Fruit fly (Drosophila melanogaster): ENCODE results near the gene Apc2.

Gene Apc2

DNA sequence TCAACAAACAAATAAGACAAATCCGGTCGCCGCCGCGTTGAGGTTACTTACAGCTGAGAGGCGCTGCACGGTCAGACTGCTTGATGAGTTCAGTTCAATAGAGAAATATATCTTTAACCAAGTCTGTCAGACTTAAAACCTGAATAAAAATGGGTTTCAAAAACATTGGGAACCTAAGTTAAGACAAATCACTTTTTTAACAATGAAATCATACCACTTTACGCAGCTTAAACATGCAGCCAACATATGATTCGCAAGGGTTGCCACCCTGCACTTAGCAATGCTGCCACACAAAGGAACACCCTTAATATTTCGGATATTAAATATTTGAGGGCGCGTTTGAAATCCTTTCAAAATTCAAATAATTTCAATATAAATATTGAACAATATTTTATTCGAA, 24.9 kb downstream of the Apc2 start, which contains the start of gene CG5515:
CG5515 (minus strand) TSS at position 278 of the 400 bp plus-strand sequence.
- peak in 1 of 2 experiments; percentile 79 for TF ChIP-seq foxo (GFP tag; optimal IDR thresholded peaks at IDR 0.05)
- peak; percentile 15 for TF ChIP-seq GATAd (GFP tag; optimal IDR thresholded peaks at IDR 0.05)
- TF ChIP-seq Jra (GFP tag; optimal IDR thresholded peaks at IDR 0.05), result peak; percentile 64
- peak; percentile 76 for TF ChIP-seq rgr (GFP tag; optimal IDR thresholded peaks at IDR 0.05)
- TF ChIP-seq Sp1 (GFP tag; optimal IDR thresholded peaks at IDR 0.05), result no peak
- TF ChIP-seq CG32264 (GFP tag; optimal IDR thresholded peaks at IDR 0.05), result no peak
- TF ChIP-seq tai (GFP tag; optimal IDR thresholded peaks at IDR 0.05), result peak; percentile 82
- no peak for TF ChIP-seq CrebA (GFP tag; optimal IDR thresholded peaks at IDR 0.05; ENCODE audit: borderline replicate concordance)
- peak; percentile 10 for TF ChIP-seq sage (GFP tag; optimal IDR thresholded peaks at IDR 0.05)
- TF ChIP-seq dsf (GFP tag; optimal IDR thresholded peaks at IDR 0.05; ENCODE audit: borderline replicate concordance), result peak; percentile 47
- no peak for TF ChIP-seq lola (GFP tag; optimal IDR thresholded peaks at IDR 0.05)
- no peak for TF ChIP-seq Hnf4 (GFP tag; optimal IDR thresholded peaks at IDR 0.05)
- TF ChIP-seq brk (GFP tag; optimal IDR thresholded peaks at IDR 0.05), result no peak
- TF ChIP-seq Mio (GFP tag; optimal IDR thresholded peaks at IDR 0.05), result no peak
- TF ChIP-seq fru (GFP tag; optimal IDR thresholded peaks at IDR 0.05), result no peak
- peak; percentile 98 for TF ChIP-seq Dif (GFP tag; optimal IDR thresholded peaks at IDR 0.05; ENCODE audit: partially characterized antibody)
- peak; percentile 61 for TF ChIP-seq OdsH (GFP tag; optimal IDR thresholded peaks at IDR 0.05)
- TF ChIP-seq Hr78 (GFP tag; optimal IDR thresholded peaks at IDR 0.05), result no peak
- TF ChIP-seq sv (GFP tag; optimal IDR thresholded peaks at IDR 0.05), result peak; percentile 77
- TF ChIP-seq jim (GFP tag; optimal IDR thresholded peaks at IDR 0.05), result no peak
- no peak for TF ChIP-seq Dfd (GFP tag; optimal IDR thresholded peaks at IDR 0.05)
- TF ChIP-seq usp (GFP tag; optimal IDR thresholded peaks at IDR 0.05), result no peak
- TF ChIP-seq psq (GFP tag; optimal IDR thresholded peaks at IDR 0.05), result peak; percentile 40
- no peak for TF ChIP-seq h (GFP tag; optimal IDR thresholded peaks at IDR 0.05)
- TF ChIP-seq woc (GFP tag; optimal IDR thresholded peaks at IDR 0.05), result peak; percentile 43
- no peak for TF ChIP-seq Abd-B (GFP tag; optimal IDR thresholded peaks at IDR 0.05)
- TF ChIP-seq dmrt93B (GFP tag; optimal IDR thresholded peaks at IDR 0.05), result no peak
- TF ChIP-seq CG9705 (GFP tag; optimal IDR thresholded peaks at IDR 0.05), result peak; percentile 32
- TF ChIP-seq Rel (GFP tag; optimal IDR thresholded peaks at IDR 0.05), result no peak
- TF ChIP-seq Rel (tag; optimal IDR thresholded peaks at IDR 0.05), result no peak
- TF ChIP-seq Myc (optimal IDR thresholded peaks at IDR 0.05), result peak; percentile 19
- TF ChIP-seq ey (GFP tag; optimal IDR thresholded peaks at IDR 0.05), result peak; percentile 63
- TF ChIP-seq N (GFP tag; optimal IDR thresholded peaks at IDR 0.05), result no peak
- TF ChIP-seq dl (GFP tag; optimal IDR thresholded peaks at IDR 0.05; ENCODE audit: insufficient read depth in 1 of 2, partially characterized antibody in 2 of 2), result peak; percentile 73 to 95
- no peak for TF ChIP-seq pan (optimal IDR thresholded peaks at IDR 0.05)
- peak; percentile 100 for TF ChIP-seq Vsx2 (GFP tag; optimal IDR thresholded peaks at IDR 0.05; ENCODE audit: partially characterized antibody)
- no peak for TF ChIP-seq Hr83 (GFP tag; optimal IDR thresholded peaks at IDR 0.05; ENCODE audit: poor library complexity, severe bottlenecking)
- peak; percentile 49 for TF ChIP-seq br (GFP tag; optimal IDR thresholded peaks at IDR 0.05)
- peak; percentile 67 for TF ChIP-seq HLH106 (tag; optimal IDR thresholded peaks at IDR 0.05)

DNA sequence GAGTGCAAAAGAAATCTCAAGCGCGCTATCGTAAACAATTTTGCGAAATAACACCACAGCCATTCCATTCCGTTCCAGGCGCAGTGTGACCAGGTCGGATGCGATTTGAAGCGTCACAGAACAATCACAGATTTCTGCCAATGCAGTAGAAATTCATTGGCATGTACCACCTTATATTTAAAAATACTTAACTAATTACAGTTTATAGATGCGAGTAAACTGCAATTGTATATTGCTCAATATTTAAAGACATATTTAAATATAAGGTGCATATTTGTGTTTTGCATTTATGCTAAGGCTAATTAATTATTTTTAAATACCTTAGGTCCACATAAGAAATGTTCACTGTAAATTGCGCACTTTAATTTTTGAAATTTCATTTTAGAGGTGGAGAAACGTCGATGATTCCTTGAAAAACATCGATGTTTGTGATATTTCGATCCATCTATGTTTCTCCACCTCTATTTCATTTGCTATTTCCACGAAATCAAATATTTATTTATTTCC, 29.7 kb downstream of the Apc2 start, which contains the start of the genes SMC6 and CG6204:
SMC6 (minus strand) TSS at position 51 of the 507 bp plus-strand sequence.
CG6204 (plus strand) TSS at position 460 of the 507 bp plus-strand sequence.
- TF ChIP-seq dmrt93B (GFP tag; optimal IDR thresholded peaks at IDR 0.05) (peak; percentile 93), woc (GFP tag; optimal IDR thresholded peaks at IDR 0.05) (peak; percentile 95), Rel (GFP tag; optimal IDR thresholded peaks at IDR 0.05) (peak; percentile 20), Rel (tag; optimal IDR thresholded peaks at IDR 0.05) (peak; percentile 84), pan (optimal IDR thresholded peaks at IDR 0.05) (no peak), brk (GFP tag; optimal IDR thresholded peaks at IDR 0.05) (no peak), Sp1 (GFP tag; optimal IDR thresholded peaks at IDR 0.05) (peak; percentile 94), dsf (GFP tag; optimal IDR thresholded peaks at IDR 0.05; ENCODE audit: borderline replicate concordance) (peak; percentile 84), dl (GFP tag; optimal IDR thresholded peaks at IDR 0.05; ENCODE audit: insufficient read depth in 1 of 2, partially characterized antibody in 2 of 2) (no peak), Jra (GFP tag; optimal IDR thresholded peaks at IDR 0.05) (peak; percentile 85), Hr83 (GFP tag; optimal IDR thresholded peaks at IDR 0.05; ENCODE audit: poor library complexity, severe bottlenecking) (peak; percentile 48), Abd-B (GFP tag; optimal IDR thresholded peaks at IDR 0.05) (no peak), tai (GFP tag; optimal IDR thresholded peaks at IDR 0.05) (no peak), Hnf4 (GFP tag; optimal IDR thresholded peaks at IDR 0.05) (peak; percentile 93), psq (GFP tag; optimal IDR thresholded peaks at IDR 0.05) (peak; percentile 90), HLH106 (tag; optimal IDR thresholded peaks at IDR 0.05) (peak; percentile 98), Hr78 (GFP tag; optimal IDR thresholded peaks at IDR 0.05) (no peak), Dfd (GFP tag; optimal IDR thresholded peaks at IDR 0.05) (no peak), CG32264 (GFP tag; optimal IDR thresholded peaks at IDR 0.05) (peak; percentile 77), lola (GFP tag; optimal IDR thresholded peaks at IDR 0.05) (no peak), Vsx2 (GFP tag; optimal IDR thresholded peaks at IDR 0.05; ENCODE audit: partially characterized antibody) (peak; percentile 48), Myc (optimal IDR thresholded peaks at IDR 0.05) (no peak), br (GFP tag; optimal IDR thresholded peaks at IDR 0.05) (peak; percentile 89), ey (GFP tag; optimal IDR thresholded peaks at IDR 0.05) (peak; percentile 93), Dif (GFP tag; optimal IDR thresholded peaks at IDR 0.05; ENCODE audit: partially characterized antibody) (no peak), CrebA (GFP tag; optimal IDR thresholded peaks at IDR 0.05; ENCODE audit: borderline replicate concordance) (no peak), sv (GFP tag; optimal IDR thresholded peaks at IDR 0.05) (peak; percentile 88), fru (GFP tag; optimal IDR thresholded peaks at IDR 0.05) (peak; percentile 94), OdsH (GFP tag; optimal IDR thresholded peaks at IDR 0.05) (peak; percentile 94), rgr (GFP tag; optimal IDR thresholded peaks at IDR 0.05) (peak; percentile 95), foxo (GFP tag; optimal IDR thresholded peaks at IDR 0.05) (peak in 1 of 2 experiments; percentile 97), jim (GFP tag; optimal IDR thresholded peaks at IDR 0.05) (peak; percentile 1), N (GFP tag; optimal IDR thresholded peaks at IDR 0.05) (no peak), Mio (GFP tag; optimal IDR thresholded peaks at IDR 0.05) (peak; percentile 58), usp (GFP tag; optimal IDR thresholded peaks at IDR 0.05) (no peak), sage (GFP tag; optimal IDR thresholded peaks at IDR 0.05) (peak; percentile 86), GATAd (GFP tag; optimal IDR thresholded peaks at IDR 0.05) (peak; percentile 83), CG9705 (GFP tag; optimal IDR thresholded peaks at IDR 0.05) (peak; percentile 96), h (GFP tag; optimal IDR thresholded peaks at IDR 0.05) (peak; percentile 95)

All from whole organism, wandering third instar larva.